Fruit fly (Drosophila melanogaster) whole organism, wandering third instar larva: ENCODE data around the gene CG34247.
A peak's percentile ranks its signal among the peaks of the same experiment; 100 is the strongest.

Experiments
- Abd-B ChIP-seq: fragments of >200 bp; optimal IDR thresholded peaks from 2 replicates; lab custom pipeline; 2017; ENCODE audit warnings: missing biosample characterization, missing genetic modification characterization
- CG32264 ChIP-seq: fragments of 200-800 bp; sonication (Bioruptor generic); optimal IDR thresholded peaks from 2 replicates; lab custom pipeline; 2016; ENCODE audit warnings: missing biosample characterization, missing genetic modification characterization
- CG9705 ChIP-seq: fragments of 200-800 bp; sonication (Bioruptor generic); optimal IDR thresholded peaks from 2 replicates; lab custom pipeline; 2018; ENCODE audit warnings: missing biosample characterization, mild to moderate bottlenecking, missing genetic modification characterization
- CrebA ChIP-seq: fragments of 200-800 bp; sonication (Bioruptor generic); optimal IDR thresholded peaks from 2 replicates; lab custom pipeline; 2016; ENCODE audit warnings: missing biosample characterization, mild to moderate bottlenecking, missing genetic modification characterization, borderline replicate concordance
- Dfd ChIP-seq: fragments of >200 bp; optimal IDR thresholded peaks from 2 replicates; lab custom pipeline; 2017; ENCODE audit warnings: missing biosample characterization, missing genetic modification characterization
- Dif ChIP-seq: fragments of 200-275, 200-300 bp; sonication (Bioruptor generic); optimal IDR thresholded peaks from 2 replicates; lab custom pipeline; 2018; ENCODE audit warnings: missing biosample characterization, missing genetic modification characterization; ENCODE audit not compliant: partially characterized antibody
- GATAd ChIP-seq: sonication (Bioruptor generic); optimal IDR thresholded peaks from 2 replicates; lab custom pipeline; 2016; ENCODE audit warnings: missing biosample characterization, missing genetic modification characterization
- HLH106 ChIP-seq: fragments of 200-800 bp; optimal IDR thresholded peaks from 3 replicates; lab custom pipeline; 2019; ENCODE audit warnings: missing biosample characterization, mild to moderate bottlenecking, missing genetic modification characterization, moderate library complexity
- Hnf4 ChIP-seq: fragments of 200-800 bp; sonication (Bioruptor generic); optimal IDR thresholded peaks from 2 replicates; lab custom pipeline; 2016; ENCODE audit warnings: missing biosample characterization, mild to moderate bottlenecking, missing genetic modification characterization
- Hr78 ChIP-seq: fragments of >200 bp; optimal IDR thresholded peaks from 2 replicates; lab custom pipeline; 2017; ENCODE audit warnings: missing biosample characterization, missing genetic modification characterization
- Myc ChIP-seq: fragments of >200 bp; optimal IDR thresholded peaks from 2 replicates; lab custom pipeline; 2017
- N ChIP-seq: fragments of >200 bp; optimal IDR thresholded peaks from 2 replicates; lab custom pipeline; 2018; ENCODE audit warnings: missing biosample characterization, missing external identifiers, missing genetic modification characterization
- OdsH ChIP-seq: fragments of 200-800 bp; sonication (Bioruptor generic); optimal IDR thresholded peaks from 2 replicates; lab custom pipeline; 2016; ENCODE audit warnings: missing biosample characterization, mild to moderate bottlenecking, missing genetic modification characterization
- Rel ChIP-seq, 2 experiments: fragments of 200-800 bp; sonication (Bioruptor generic) in 1 of 2; optimal IDR thresholded peaks; 2 replicates in 1 of 2; 3 replicates in 1 of 2; lab custom pipeline; 2016 to 2019; ENCODE audit warnings: mild to moderate bottlenecking in 2 of 2, missing biosample characterization in 2 of 2, missing genetic modification characterization in 2 of 2, moderate library complexity in 1 of 2
- Vsx2 ChIP-seq: fragments of 200-300, 225-300 bp; sonication (Bioruptor generic); optimal IDR thresholded peaks from 2 replicates; lab custom pipeline; 2018; ENCODE audit warnings: missing biosample characterization, missing genetic modification characterization; ENCODE audit not compliant: partially characterized antibody
- br ChIP-seq: fragments of 200-800 bp; sonication (Bioruptor generic); optimal IDR thresholded peaks from 2 replicates; lab custom pipeline; 2016; ENCODE audit warnings: missing biosample characterization, missing genetic modification characterization
- brk ChIP-seq: fragments of 200-800 bp; sonication (Bioruptor generic); optimal IDR thresholded peaks from 2 replicates; lab custom pipeline; 2016; ENCODE audit warnings: missing biosample characterization, mild to moderate bottlenecking, missing genetic modification characterization
- dl ChIP-seq, 2 experiments: fragments of 175-275, 200-275 bp in 1 of 2; fragments of 200-275 bp in 1 of 2; sonication (Bioruptor generic); optimal IDR thresholded peaks; lab custom pipeline; 2018; ENCODE audit warnings: mild to moderate bottlenecking in 2 of 2, missing biosample characterization in 2 of 2, missing genetic modification characterization in 2 of 2, moderate library complexity in 2 of 2; ENCODE audit not compliant: partially characterized antibody in 2 of 2, insufficient read depth in 1 of 2
- dmrt93B ChIP-seq: fragments of 200-800 bp; sonication (Bioruptor generic); optimal IDR thresholded peaks from 2 replicates; lab custom pipeline; 2018; ENCODE audit warnings: missing biosample characterization, mild to moderate bottlenecking, missing genetic modification characterization
- dsf ChIP-seq: sonication (Bioruptor generic); optimal IDR thresholded peaks from 2 replicates; lab custom pipeline; 2016; ENCODE audit warnings: missing biosample characterization, missing genetic modification characterization, borderline replicate concordance
- ey ChIP-seq: fragments of 200-800 bp; sonication (Bioruptor generic); optimal IDR thresholded peaks from 2 replicates; lab custom pipeline; 2016; ENCODE audit warnings: missing biosample characterization, missing genetic modification characterization
- fru ChIP-seq: fragments of 200-800 bp; sonication (Bioruptor generic); optimal IDR thresholded peaks from 3 replicates; lab custom pipeline; 2016; ENCODE audit warnings: missing biosample characterization, mild to moderate bottlenecking, missing genetic modification characterization
- h ChIP-seq: fragments of 200-800 bp; sonication (Bioruptor generic); optimal IDR thresholded peaks from 3 replicates; lab custom pipeline; 2016; ENCODE audit warnings: missing biosample characterization, mild to moderate bottlenecking, missing genetic modification characterization
- jim ChIP-seq: fragments of 175-275, 200-325 bp; sonication (Bioruptor generic); optimal IDR thresholded peaks from 2 replicates; lab custom pipeline; 2016; ENCODE audit warnings: missing biosample characterization, mild to moderate bottlenecking, missing genetic modification characterization
- lola ChIP-seq: fragments of >200 bp; optimal IDR thresholded peaks from 2 replicates; lab custom pipeline; 2017; ENCODE audit warnings: missing biosample characterization, missing genetic modification characterization
- psq ChIP-seq: fragments of 200-800 bp; sonication (Bioruptor generic); optimal IDR thresholded peaks from 3 replicates; lab custom pipeline; 2017; ENCODE audit warnings: missing biosample characterization, mild to moderate bottlenecking, missing genetic modification characterization, moderate library complexity
- sage ChIP-seq: fragments of 200-800 bp; sonication (Bioruptor generic); optimal IDR thresholded peaks from 2 replicates; lab custom pipeline; 2016; ENCODE audit warnings: missing biosample characterization, mild to moderate bottlenecking, missing genetic modification characterization
- woc ChIP-seq: sonication (Bioruptor generic); optimal IDR thresholded peaks from 2 replicates; lab custom pipeline; 2016; ENCODE audit warnings: missing biosample characterization, mild to moderate bottlenecking, missing genetic modification characterization

CG34247 gene

DNA sequence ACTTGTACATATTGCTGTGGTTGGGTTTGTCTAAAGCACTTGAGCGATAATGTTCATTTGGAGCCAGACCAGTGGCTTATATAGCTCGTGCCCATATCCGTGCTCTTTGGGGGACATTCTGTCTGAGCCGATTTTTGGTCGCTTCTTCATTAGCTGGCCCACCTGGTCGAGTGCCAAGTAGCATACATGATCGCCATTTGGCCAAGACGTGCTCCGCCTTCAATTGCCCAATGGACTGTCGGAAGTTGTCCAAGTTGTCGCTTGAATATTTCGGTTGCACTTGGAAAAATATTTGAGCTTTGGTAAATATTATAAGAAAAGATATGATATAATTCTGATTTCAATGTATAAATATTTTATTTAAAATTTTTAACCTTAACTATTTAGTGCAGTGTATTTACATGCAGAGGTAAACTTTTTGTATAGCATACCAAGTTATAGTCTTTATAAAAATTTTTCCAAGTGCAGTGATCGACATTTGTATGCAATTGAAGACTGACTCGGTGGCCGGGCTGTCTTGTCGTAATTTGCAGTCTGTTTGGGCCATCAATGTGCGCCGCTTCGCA is 24.0 kb upstream of the CG34247 start, which contains the start of gene CG13047:
Gene CG13047, minus strand, starts transcription at position 51 of the 566 bp plus-strand sequence.
- TF ChIP-seq psq, result no peak
- TF ChIP-seq Hr78 (GFP tag; lab: Kevin White, UChicago), result no peak
- no peak for TF ChIP-seq lola (GFP tag; lab: Kevin White, UChicago)
- TF ChIP-seq dsf (GFP tag; lab: Kevin White, UChicago), result no peak

DNA sequence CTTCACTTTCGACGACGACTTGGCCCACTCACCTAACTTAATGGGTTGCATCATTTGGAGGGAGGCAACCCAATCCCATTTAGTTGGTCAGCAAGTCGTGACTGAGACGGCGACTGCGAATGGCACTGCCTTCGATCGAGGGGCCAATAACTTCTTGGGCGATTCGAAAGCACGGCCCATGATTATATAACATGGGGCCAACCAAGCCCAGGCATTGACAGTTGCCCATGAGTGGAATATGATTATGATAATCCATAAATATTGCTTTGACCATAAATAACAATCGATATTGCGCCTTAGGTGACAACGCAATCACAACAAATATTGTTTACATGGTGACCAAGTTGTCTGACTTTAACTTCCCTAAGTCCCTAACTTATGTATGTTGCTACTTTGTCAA is 22.4 kb upstream of the CG34247 start, which contains the start of gene CG13048:
Gene CG13048, minus strand, starts transcription at position 101 of the 400 bp plus-strand sequence.
- TF ChIP-seq sage (no peak), brk (GFP tag; lab: Kevin White, UChicago) (no peak), Myc (lab: Kevin White, UChicago) (no peak), jim (GFP tag; lab: Kevin White, UChicago) (no peak), Hnf4 (GFP tag; lab: Kevin White, UChicago) (no peak), woc (GFP tag; lab: Kevin White, UChicago) (no peak), HLH106 (tag; lab: Kevin White, UChicago) (no peak), br (GFP tag; lab: Kevin White, UChicago) (no peak), h (GFP tag; lab: Kevin White, UChicago) (no peak), GATAd (no peak), fru (GFP tag; lab: Kevin White, UChicago) (no peak), ey (GFP tag; lab: Kevin White, UChicago) (no peak), dl (GFP tag; optimal IDR thresholded peaks at IDR 0.05; lab: Kevin White, UChicago; ENCODE audit: insufficient read depth in 1 of 2, partially characterized antibody in 2 of 2) (no peak), CG32264 (no peak), CrebA (GFP tag; lab: Kevin White, UChicago) (no peak), OdsH (no peak)

DNA sequence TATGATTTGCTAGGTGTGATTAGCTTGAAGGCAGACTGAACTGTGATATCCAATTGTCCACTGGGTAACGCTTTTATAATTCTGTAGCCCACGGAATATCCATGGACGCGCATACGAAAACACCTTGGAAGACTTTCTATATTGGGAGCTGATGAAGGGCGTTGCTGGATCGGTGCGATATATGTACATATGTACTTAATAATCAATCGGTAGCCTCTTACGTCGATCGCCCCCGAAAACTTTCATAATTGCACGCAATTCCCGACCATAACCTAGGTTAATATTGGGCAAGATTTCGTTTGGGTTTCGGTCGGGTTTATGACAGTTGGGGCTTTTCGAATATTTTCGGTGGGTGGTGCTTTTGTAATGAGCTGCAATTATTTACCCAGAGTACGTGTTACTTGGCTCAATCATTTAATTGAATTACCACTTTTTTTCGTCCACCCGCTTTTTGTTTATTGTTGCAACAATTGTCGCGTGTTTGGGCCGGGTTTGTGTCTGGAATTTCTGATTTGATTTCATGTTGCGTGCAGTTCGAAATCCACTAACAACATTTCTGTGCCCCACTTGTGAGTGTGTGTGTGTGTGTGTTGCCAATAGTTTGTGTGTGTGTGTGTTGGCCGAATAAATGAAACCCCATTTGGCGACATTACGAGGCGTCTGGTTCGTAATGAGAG is 20.6 kb upstream of the CG34247 start, which contains the start of gene CG13049:
Gene CG13049, minus strand, starts transcription at position 51 of the 677 bp plus-strand sequence.
- TF ChIP-seq h (GFP tag; lab: Kevin White, UChicago), result no peak
- no peak for TF ChIP-seq jim (GFP tag; lab: Kevin White, UChicago)
- TF ChIP-seq Dfd (GFP tag; lab: Kevin White, UChicago), result peak; percentile 80

DNA sequence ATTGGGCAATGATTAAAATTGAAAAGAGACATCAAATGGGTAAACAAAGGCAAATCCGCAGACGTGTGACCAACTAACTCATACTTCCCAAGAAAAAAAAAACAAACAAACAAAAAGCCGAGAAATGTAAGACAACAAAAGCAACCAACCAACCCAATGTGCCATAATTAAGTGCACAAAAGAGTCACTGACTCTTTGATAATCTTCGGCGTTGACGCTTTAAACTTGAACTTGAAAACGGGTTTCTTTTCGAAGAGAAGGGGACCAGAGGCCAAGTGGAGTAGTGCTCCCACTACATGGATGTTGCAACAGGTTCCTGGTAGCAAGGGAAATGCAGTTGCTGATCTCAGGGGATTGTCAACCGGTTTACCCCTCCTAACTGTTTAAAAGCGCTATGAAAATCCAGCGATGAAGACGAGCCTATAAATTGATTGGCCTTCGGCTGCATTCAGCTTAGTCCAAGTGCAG is 18.6 kb upstream of the CG34247 start, which contains the start of gene CG13064:
Gene CG13064, plus strand, starts transcription at position 418 of the 468 bp plus-strand sequence.
- no peak for TF ChIP-seq woc (GFP tag; lab: Kevin White, UChicago)
- no peak for TF ChIP-seq dmrt93B (GFP tag; lab: Kevin White, UChicago)
- no peak for TF ChIP-seq h (GFP tag; lab: Kevin White, UChicago)
- TF ChIP-seq Vsx2 (GFP tag; lab: Kevin White, UChicago), result peak; percentile 70
- no peak for TF ChIP-seq Dif (GFP tag; lab: Kevin White, UChicago)

- TF ChIP-seq Hr78 (GFP tag; lab: Kevin White, UChicago) (no peak), brk (GFP tag; lab: Kevin White, UChicago) (no peak), Myc (lab: Kevin White, UChicago) (no peak), sage (no peak), HLH106 (tag; lab: Kevin White, UChicago) (no peak), Vsx2 (GFP tag; lab: Kevin White, UChicago) (no peak), CG32264 (no peak), CG9705 (GFP tag; lab: Kevin White, UChicago) (no peak), Dif (GFP tag; lab: Kevin White, UChicago) (no peak), Abd-B (GFP tag; lab: Kevin White, UChicago) (no peak), Rel (GFP tag; optimal IDR thresholded peaks at IDR 0.05; lab: Kevin White, UChicago) (no peak), Rel (tag; optimal IDR thresholded peaks at IDR 0.05; lab: Kevin White, UChicago) (no peak), N (GFP tag; lab: Kevin White, UChicago) (no peak), h (GFP tag; lab: Kevin White, UChicago) (no peak), ey (GFP tag; lab: Kevin White, UChicago) (no peak), jim (GFP tag; lab: Kevin White, UChicago) (no peak)
Measured at dm6 chr3L:16279171-16279570, 17.8 kb upstream of the CG34247 start, which contains the start of gene CG13050. Gene CG13050, minus strand, starts transcription at chr3L:16279271.
